Fruit fly (Drosophila melanogaster) S2 (cell line): Measurements from ENCODE around the gene Osi19.

Experiments used
- CG8478 ChIP-seq: fragments of >200 bp; optimal IDR thresholded peaks from 2 replicates; lab custom pipeline; 2018
- CTCF ChIP-seq, 2 experiments: fragments of >200 bp; optimal IDR thresholded peaks; 2 replicates each; lab custom pipeline; 2018

Osi19 gene

dm6 chr3R:6337397-6337796, 2.2 kb downstream of the Osi19 start:
- TF ChIP-seq CTCF (optimal IDR thresholded peaks at IDR 0.05; lab: Kevin White, UChicago) (no peak), CG8478 (lab: Kevin White, UChicago) (no peak)

- no peak for TF ChIP-seq CG8478 (lab: Kevin White, UChicago)
- TF ChIP-seq CTCF (optimal IDR thresholded peaks at IDR 0.05; lab: Kevin White, UChicago): no peak
Observed at dm6 chr3R:6339795-6340194, 4.6 kb downstream of the Osi19 start, which contains the start of gene Osi20. Osi20 (plus strand) TSS chr3R:6340095.

dm6 chr3R:6341668-6342067, 6.5 kb downstream of the Osi19 start, which contains the start of gene CG17917:
CG17917 (plus strand) TSS chr3R:6341968.
- TF ChIP-seq CTCF (optimal IDR thresholded peaks at IDR 0.05; lab: Kevin White, UChicago): no peak
- no peak for TF ChIP-seq CG8478 (lab: Kevin White, UChicago)

- no peak for TF ChIP-seq CTCF (optimal IDR thresholded peaks at IDR 0.05; lab: Kevin White, UChicago)
- TF ChIP-seq CG8478 (lab: Kevin White, UChicago): no peak
Observed at dm6 chr3R:6342702-6343101, 7.5 kb downstream of the Osi19 start, which contains the start of gene CG10298. CG10298 (plus strand) TSS chr3R:6343002.

- TF ChIP-seq CTCF (optimal IDR thresholded peaks at IDR 0.05; lab: Kevin White, UChicago) (no peak), CG8478 (lab: Kevin White, UChicago) (no peak)
Observed at dm6 chr3R:6343396-6344239, 8.5 kb downstream of the Osi19 start, which contains the start of gene CG17919. CG17919 (plus strand) TSS chr3R:6344029.

- TF ChIP-seq CG8478 (lab: Kevin White, UChicago) (no peak), CTCF (optimal IDR thresholded peaks at IDR 0.05; lab: Kevin White, UChicago) (no peak)
Observed at dm6 chr3R:6345814-6346213, 10.7 kb downstream of the Osi19 start, which contains the start of the genes SmD2 and CG18048. SmD2 (minus strand) TSS chr3R:6345911. CG18048 (plus strand) TSS chr3R:6346111.

dm6 chr3R:6348943-6349342, 13.8 kb downstream of the Osi19 start, which contains the start of gene Hr83:
Hr83 (plus strand) TSS chr3R:6349243.
- TF ChIP-seq CTCF (optimal IDR thresholded peaks at IDR 0.05; lab: Kevin White, UChicago) (no peak), CG8478 (lab: Kevin White, UChicago) (no peak)

dm6 chr3R:6350755-6351154, 15.6 kb downstream of the Osi19 start, which contains the start of gene Pak:
Pak (plus strand) TSS chr3R:6350896.
- TF ChIP-seq CG8478 (lab: Kevin White, UChicago) (no peak), CTCF (optimal IDR thresholded peaks at IDR 0.05; lab: Kevin White, UChicago) (no peak)

- no peak for TF ChIP-seq CG8478 (lab: Kevin White, UChicago)
Observed at dm6 chr3R:6351181-6351580, 16.0 kb downstream of the Osi19 start.

- TF ChIP-seq CG8478 (lab: Kevin White, UChicago): no peak
- TF ChIP-seq CTCF (optimal IDR thresholded peaks at IDR 0.05; lab: Kevin White, UChicago): no peak
Observed at dm6 chr3R:6351696-6352378, 16.7 kb downstream of the Osi19 start.

dm6 chr3R:6352436-6352835, 17.3 kb downstream of the Osi19 start:
- TF ChIP-seq CTCF (optimal IDR thresholded peaks at IDR 0.05; lab: Kevin White, UChicago): no peak
- TF ChIP-seq CG8478 (lab: Kevin White, UChicago): no peak

- no peak for TF ChIP-seq CTCF (optimal IDR thresholded peaks at IDR 0.05; lab: Kevin White, UChicago)
- no peak for TF ChIP-seq CG8478 (lab: Kevin White, UChicago)
Observed at dm6 chr3R:6352893-6353623, 17.9 kb downstream of the Osi19 start.

dm6 chr3R:6353624-6354352, 18.6 kb downstream of the Osi19 start:
- TF ChIP-seq CG8478 (lab: Kevin White, UChicago) (no peak), CTCF (optimal IDR thresholded peaks at IDR 0.05; lab: Kevin White, UChicago) (no peak)

- TF ChIP-seq CG8478 (lab: Kevin White, UChicago) (no peak), CTCF (optimal IDR thresholded peaks at IDR 0.05; lab: Kevin White, UChicago) (no peak)
Observed at dm6 chr3R:6354408-6354807, 19.2 kb downstream of the Osi19 start.
